Worm (Caenorhabditis elegans): ENCODE measurements around the gene Y51A2B.9.
"Not testable (repeated sequence)": the region's sequence is repeated elsewhere in the genome, so short reads cannot be mapped to it uniquely, and the experiment has no call there.

The Y51A2B.9 gene

ce11 chrV:18395649-18396048, at the start of gene Y51A2B.9:
Gene Y51A2B.9 (minus strand): TSS chrV:18395749.
- TF ChIP-seq ceh-16 (tag; optimal IDR thresholded peaks at IDR 0.05): no peak
- TF ChIP-seq nhr-67 (tag; optimal IDR thresholded peaks at IDR 0.05): no peak
- no peak for TF ChIP-seq ama-1 (optimal IDR thresholded peaks at IDR 0.05)
- no peak for TF ChIP-seq R02D3.7 (tag; optimal IDR thresholded peaks at IDR 0.05)
- no peak for TF ChIP-seq jun-1 (tag; optimal IDR thresholded peaks at IDR 0.05)
- TF ChIP-seq elt-1 (tag; optimal IDR thresholded peaks at IDR 0.05): no peak
- TF ChIP-seq eor-1 (tag; optimal IDR thresholded peaks at IDR 0.05): no peak
- no peak for TF ChIP-seq nhr-23 (tag; optimal IDR thresholded peaks at IDR 0.05)
- TF ChIP-seq pqm-1 (tag; optimal IDR thresholded peaks at IDR 0.05): no peak
- no peak for TF ChIP-seq ceh-82 (tag; optimal IDR thresholded peaks at IDR 0.05)
- TF ChIP-seq fkh-2 (tag; optimal IDR thresholded peaks at IDR 0.05): no peak
- no peak for TF ChIP-seq lin-39 (tag; optimal IDR thresholded peaks at IDR 0.05)
- TF ChIP-seq ztf-4 (tag; optimal IDR thresholded peaks at IDR 0.05): no peak
- no peak for TF ChIP-seq egl-27 (tag; optimal IDR thresholded peaks at IDR 0.05)
- TF ChIP-seq nhr-12 (tag; optimal IDR thresholded peaks at IDR 0.05): no peak
- no peak for TF ChIP-seq lsy-12 (tag; optimal IDR thresholded peaks at IDR 0.05)

- TF ChIP-seq fkh-2 (tag; optimal IDR thresholded peaks at IDR 0.05) (no peak), pqm-1 (tag; optimal IDR thresholded peaks at IDR 0.05) (no peak), lin-15B (tag; optimal IDR thresholded peaks at IDR 0.05) (no peak), ceh-82 (tag; optimal IDR thresholded peaks at IDR 0.05) (no peak), mml-1 (tag; optimal IDR thresholded peaks at IDR 0.05) (no peak), jun-1 (tag; optimal IDR thresholded peaks at IDR 0.05) (no peak), ceh-28 (tag; optimal IDR thresholded peaks at IDR 0.05) (no peak), nhr-28 (tag; optimal IDR thresholded peaks at IDR 0.05) (no peak), nhr-23 (tag; optimal IDR thresholded peaks at IDR 0.05) (no peak), pha-4 (tag; optimal IDR thresholded peaks at IDR 0.05) (no peak), unc-62 (GFP tag; optimal IDR thresholded peaks at IDR 0.05) (no peak), sea-2 (GFP tag; optimal IDR thresholded peaks at IDR 0.05) (no peak), nhr-25 (tag; optimal IDR thresholded peaks at IDR 0.05) (no peak), egl-27 (tag; optimal IDR thresholded peaks at IDR 0.05) (no peak), nhr-43 (tag; optimal IDR thresholded peaks at IDR 0.05; ENCODE audit: poor library complexity, severe bottlenecking) (no peak), egl-5 (tag; optimal IDR thresholded peaks at IDR 0.05) (no peak)
Measured at ce11 chrV:18444118-18444517, 48.6 kb upstream of the Y51A2B.9 start, which contains the start of gene ZK228.1. Gene ZK228.1 (plus strand): TSS chrV:18444418.

- TF ChIP-seq hmg-11 (tag; optimal IDR thresholded peaks at IDR 0.05); mdl-1 (tag; optimal IDR thresholded peaks at IDR 0.05); unc-62 (GFP tag; optimal IDR thresholded peaks at IDR 0.05): not testable (repeated sequence)
Measured at ce11 chrV:18439469-18439868, 43.9 kb upstream of the Y51A2B.9 start, which contains the start of gene ZK262.9. Gene ZK262.9 (plus strand): TSS chrV:18439769.

- no peak for TF ChIP-seq nhr-237 (tag; optimal IDR thresholded peaks at IDR 0.05)
Measured at ce11 chrV:18438081-18438480, 42.5 kb upstream of the Y51A2B.9 start, which contains the start of gene ZK262.8. Gene ZK262.8 (plus strand): TSS chrV:18438381.

ce11 chrV:18434961-18435360, 39.4 kb upstream of the Y51A2B.9 start, which contains the start of gene ZK262.20:
Gene ZK262.20 (minus strand): TSS chrV:18435061.
- TF ChIP-seq unc-62 (GFP tag; optimal IDR thresholded peaks at IDR 0.05) (no peak), pha-4 (tag; optimal IDR thresholded peaks at IDR 0.05) (no peak), nhr-25 (tag; optimal IDR thresholded peaks at IDR 0.05) (no peak), nhr-237 (tag; optimal IDR thresholded peaks at IDR 0.05) (no peak), fkh-2 (tag; optimal IDR thresholded peaks at IDR 0.05) (no peak), nhr-11 (tag; optimal IDR thresholded peaks at IDR 0.05) (no peak), unc-39 (tag; optimal IDR thresholded peaks at IDR 0.05) (no peak), mdl-1 (tag; optimal IDR thresholded peaks at IDR 0.05) (no peak), ztf-11 (tag; optimal IDR thresholded peaks at IDR 0.05) (no peak), R02D3.7 (tag; optimal IDR thresholded peaks at IDR 0.05) (no peak)

ce11 chrV:18431450-18431849, 35.9 kb upstream of the Y51A2B.9 start, which contains the start of gene srw-82:
Gene srw-82 (plus strand): TSS chrV:18431750.
- TF ChIP-seq nhr-25 (tag; optimal IDR thresholded peaks at IDR 0.05): no peak
- TF ChIP-seq nhr-23 (tag; optimal IDR thresholded peaks at IDR 0.05): no peak
- no peak for TF ChIP-seq nfya-1 (tag; optimal IDR thresholded peaks at IDR 0.05; ENCODE audit: insufficient read depth)
- TF ChIP-seq ceh-9 (tag; optimal IDR thresholded peaks at IDR 0.05): no peak
- TF ChIP-seq nhr-237 (tag; optimal IDR thresholded peaks at IDR 0.05): no peak
- TF ChIP-seq fkh-2 (tag; optimal IDR thresholded peaks at IDR 0.05): no peak
- no peak for TF ChIP-seq nhr-12 (tag; optimal IDR thresholded peaks at IDR 0.05)
- no peak for TF ChIP-seq elt-1 (tag; optimal IDR thresholded peaks at IDR 0.05)
